Worm (Caenorhabditis elegans): ENCODE data around the gene K08D8.4.

ce11 chrIV:12896371-12896882 lies 13.4 kb downstream of the K08D8.4 start, which contains the start of gene K08D8.7:
- TF ChIP-seq R02D3.7 (tag; optimal IDR thresholded peaks at IDR 0.05) (no peak), unc-39 (tag; optimal IDR thresholded peaks at IDR 0.05) (no peak), unc-55 (GFP tag; optimal IDR thresholded peaks at IDR 0.05) (no peak), gmeb-1 (tag; optimal IDR thresholded peaks at IDR 0.05) (no peak), nhr-237 (tag; optimal IDR thresholded peaks at IDR 0.05) (no peak), dmd-4 (tag; optimal IDR thresholded peaks at IDR 0.05) (no peak), mdl-1 (tag; optimal IDR thresholded peaks at IDR 0.05) (no peak), peb-1 (tag; optimal IDR thresholded peaks at IDR 0.05) (no peak), nhr-77 (tag; optimal IDR thresholded peaks at IDR 0.05) (no peak)

All from whole organism, L2 larva.